Worm (Caenorhabditis elegans) whole organism, L3 larva: ENCODE data around the gene srx-14.

Source experiments
- ama-1 ChIP-seq: fragments of 150-350 bp; optimal IDR thresholded peaks from 2 replicates; lab custom pipeline; 2018
- ceh-16 ChIP-seq: sonication (generic microtip); optimal IDR thresholded peaks from 2 replicates; lab custom pipeline; 2017; ENCODE audit warnings: missing biosample characterization, missing genetic modification characterization
- ceh-28 ChIP-seq: fragments of 150-350 bp; optimal IDR thresholded peaks from 2 replicates; lab custom pipeline; 2014; ENCODE audit warnings: missing biosample characterization, missing genetic modification reagents, missing genetic modification characterization
- egl-27 ChIP-seq: sonication (generic microtip); optimal IDR thresholded peaks from 4 replicates; lab custom pipeline; 2017; ENCODE audit warnings: missing biosample characterization, missing genetic modification reagents, missing genetic modification characterization
- egl-5 ChIP-seq: fragments of 150-350 bp; optimal IDR thresholded peaks from 2 replicates; lab custom pipeline; 2017; ENCODE audit warnings: missing biosample characterization, missing genetic modification reagents, missing genetic modification characterization, inconsistent platforms
- elt-1 ChIP-seq: fragments of 150-350 bp; optimal IDR thresholded peaks from 2 replicates; lab custom pipeline; 2014; ENCODE audit warnings: missing biosample characterization, missing genetic modification characterization
- elt-3 ChIP-seq, 3 experiments: fragments of 150-350 bp in 1 of 3; sonication (generic microtip) in 2 of 3; optimal IDR thresholded peaks; 2 replicates in 2 of 3; 4 replicates in 1 of 3; lab custom pipeline; 2014 to 2017; ENCODE audit warnings: missing biosample characterization in 3 of 3, missing genetic modification characterization in 3 of 3
- eor-1 ChIP-seq, 2 experiments: fragments of 150-350 bp; optimal IDR thresholded peaks; 2 replicates each; lab custom pipeline; 2014 to 2018; ENCODE audit warnings: missing biosample characterization in 2 of 2, missing genetic modification characterization in 2 of 2
- fkh-10 ChIP-seq: sonication (generic microtip); optimal IDR thresholded peaks from 2 replicates; lab custom pipeline; 2017; ENCODE audit warnings: missing biosample characterization, missing genetic modification reagents, missing genetic modification characterization
- fkh-2 ChIP-seq: fragments of 150-350 bp; optimal IDR thresholded peaks from 2 replicates; lab custom pipeline; 2014; ENCODE audit warnings: missing biosample characterization, missing genetic modification reagents, missing genetic modification characterization
- fos-1 ChIP-seq: fragments of 150-350 bp; optimal IDR thresholded peaks from 2 replicates; lab custom pipeline; 2014; ENCODE audit warnings: missing biosample characterization, missing genetic modification characterization
- hmg-11 ChIP-seq: sonication (generic microtip); optimal IDR thresholded peaks from 2 replicates; lab custom pipeline; 2016; ENCODE audit warnings: missing genetic modification characterization, missing compliant biosample characterization
- lin-15B ChIP-seq: fragments of 150-350 bp; optimal IDR thresholded peaks from 2 replicates; lab custom pipeline; 2014; ENCODE audit warnings: missing biosample characterization, missing genetic modification characterization
- lin-39 ChIP-seq: fragments of 150-350 bp; optimal IDR thresholded peaks from 2 replicates; lab custom pipeline; 2018; ENCODE audit warnings: missing biosample characterization, missing genetic modification reagents, missing genetic modification characterization
- mdl-1 ChIP-seq: fragments of 150-350 bp; optimal IDR thresholded peaks from 2 replicates; lab custom pipeline; 2014; ENCODE audit warnings: missing biosample characterization, missing genetic modification characterization
- mml-1 ChIP-seq: fragments of 150-350 bp; sonication (generic microtip); optimal IDR thresholded peaks from 3 replicates; lab custom pipeline; 2014; ENCODE audit warnings: missing biosample characterization, missing genetic modification characterization
- nfya-1 ChIP-seq: sonication (generic microtip); optimal IDR thresholded peaks from 2 replicates; lab custom pipeline; 2017; ENCODE audit warnings: missing genetic modification characterization, mild to moderate bottlenecking, missing compliant biosample characterization, antibody characterized with exemption, moderate library complexity; ENCODE audit not compliant: insufficient read depth
- nhr-11 ChIP-seq: fragments of 150-350 bp; optimal IDR thresholded peaks from 2 replicates; lab custom pipeline; 2014; ENCODE audit warnings: missing biosample characterization, missing genetic modification characterization
- nhr-12 ChIP-seq: fragments of 150-350 bp; optimal IDR thresholded peaks from 2 replicates; lab custom pipeline; 2014; ENCODE audit warnings: missing biosample characterization, missing genetic modification characterization
- nhr-237 ChIP-seq: fragments of 150-350 bp; optimal IDR thresholded peaks from 2 replicates; lab custom pipeline; 2014; ENCODE audit warnings: missing biosample characterization, missing genetic modification characterization
- nhr-25 ChIP-seq: sonication (generic microtip); optimal IDR thresholded peaks from 2 replicates; lab custom pipeline; 2017; ENCODE audit warnings: missing biosample characterization, missing genetic modification characterization
- nhr-28 ChIP-seq: fragments of 150-350 bp; optimal IDR thresholded peaks from 2 replicates; lab custom pipeline; 2014; ENCODE audit warnings: missing biosample characterization, missing genetic modification characterization
- nhr-43 ChIP-seq: sonication (generic microtip); optimal IDR thresholded peaks from 2 replicates; lab custom pipeline; 2016; ENCODE audit warnings: mild to moderate bottlenecking, missing genetic modification characterization, missing compliant biosample characterization; ENCODE audit not compliant: poor library complexity, severe bottlenecking
- nhr-67 ChIP-seq: fragments of 150-350 bp; optimal IDR thresholded peaks from 2 replicates; lab custom pipeline; 2014; ENCODE audit warnings: missing biosample characterization, missing genetic modification characterization
- nhr-76 ChIP-seq: fragments of 150-350 bp; sonication (generic microtip); optimal IDR thresholded peaks from 5 replicates; lab custom pipeline; 2014; ENCODE audit warnings: missing biosample characterization, missing genetic modification characterization
- pha-4 ChIP-seq: fragments of 150-350 bp; optimal IDR thresholded peaks from 2 replicates; lab custom pipeline; 2014; ENCODE audit warnings: missing biosample characterization, missing genetic modification reagents, missing genetic modification characterization
- pqm-1 ChIP-seq: fragments of 150-350 bp; optimal IDR thresholded peaks from 2 replicates; lab custom pipeline; 2017; ENCODE audit warnings: missing biosample characterization, missing genetic modification characterization, inconsistent platforms
- sea-2 ChIP-seq: fragments of 150-350 bp; sonication (generic microtip); optimal IDR thresholded peaks from 4 replicates; lab custom pipeline; 2014; ENCODE audit warnings: missing biosample characterization, missing genetic modification reagents, missing genetic modification characterization
- skn-1 ChIP-seq: fragments of 150-350 bp; optimal IDR thresholded peaks from 2 replicates; lab custom pipeline; 2014; ENCODE audit warnings: missing biosample characterization, missing genetic modification characterization
- snpc-4 ChIP-seq: fragments of 150-350 bp; optimal IDR thresholded peaks from 2 replicates; lab custom pipeline; 2014; ENCODE audit warnings: missing biosample characterization, missing genetic modification characterization
- unc-39 ChIP-seq: sonication (generic microtip); optimal IDR thresholded peaks from 4 replicates; lab custom pipeline; 2017; ENCODE audit warnings: missing biosample characterization, missing genetic modification characterization
- unc-62 ChIP-seq: fragments of 150-350 bp; sonication (generic microtip); optimal IDR thresholded peaks from 4 replicates; lab custom pipeline; 2014; ENCODE audit warnings: missing biosample characterization, missing genetic modification reagents, missing genetic modification characterization
- zag-1 ChIP-seq: fragments of 150-350 bp; optimal IDR thresholded peaks from 2 replicates; lab custom pipeline; 2014; ENCODE audit warnings: missing biosample characterization, missing genetic modification characterization
- ztf-11 ChIP-seq: fragments of 150-350 bp; optimal IDR thresholded peaks from 2 replicates; lab custom pipeline; 2014; ENCODE audit warnings: missing biosample characterization, missing genetic modification characterization

srx-14 gene

ce11 chrIV:1126490-1126889 is 13.0 kb upstream of the srx-14 start, which contains the start of gene perm-2:
perm-2 (plus strand) TSS chrIV:1126790.
- TF ChIP-seq nfya-1 (tag; lab: Kevin White, UChicago) (no peak), pha-4 (tag; lab: Kevin White, UChicago) (no peak), elt-1 (tag; lab: Kevin White, UChicago) (no peak), nhr-237 (tag; lab: Kevin White, UChicago) (no peak), nhr-25 (tag; lab: Kevin White, UChicago) (no peak), ama-1 (lab: Kevin White, UChicago) (no peak)

ce11 chrIV:1124741-1125140 is 11.2 kb upstream of the srx-14 start, which contains the start of gene perm-4:
perm-4 (minus strand) TSS chrIV:1125107.
- no peak for TF ChIP-seq elt-3 (tag; optimal IDR thresholded peaks at IDR 0.05; lab: Kevin White, UChicago)

DNA sequence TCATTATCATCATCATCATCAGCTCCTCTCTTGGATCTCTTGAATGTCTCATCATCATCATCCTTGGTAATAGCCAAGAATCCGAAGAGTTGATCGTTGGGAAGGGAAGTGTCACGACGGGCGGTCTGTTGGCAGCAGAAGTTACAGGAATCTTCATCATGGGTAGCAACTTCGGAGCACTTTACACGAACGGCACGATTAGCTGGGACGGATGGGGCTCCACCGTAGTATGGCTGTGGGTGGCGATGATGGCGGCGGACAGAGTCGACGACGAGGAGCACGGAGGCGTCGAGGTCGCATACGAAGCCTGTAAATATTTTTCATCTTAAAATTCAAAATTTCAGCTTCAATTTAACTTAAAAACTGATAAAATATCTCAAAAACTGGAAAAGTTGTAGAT is 9.8 kb upstream of the srx-14 start:
- TF ChIP-seq nhr-237 (tag; lab: Kevin White, UChicago) (no peak), skn-1 (tag; lab: Kevin White, UChicago) (no peak), unc-39 (tag; lab: Kevin White, UChicago) (no peak), nhr-76 (no peak), snpc-4 (no peak), hmg-11 (tag; lab: Kevin White, UChicago) (no peak), egl-27 (tag; lab: Kevin White, UChicago) (no peak), ztf-11 (tag; lab: Kevin White, UChicago) (no peak), fos-1 (no peak), lin-15B (tag; lab: Kevin White, UChicago) (no peak), pha-4 (tag; lab: Kevin White, UChicago) (no peak), elt-1 (tag; lab: Kevin White, UChicago) (no peak), fkh-10 (no peak), zag-1 (tag; lab: Kevin White, UChicago) (no peak), mdl-1 (tag; lab: Kevin White, UChicago) (no peak), lin-39 (tag; lab: Kevin White, UChicago) (no peak), mml-1 (tag; lab: Kevin White, UChicago) (no peak)
- TF ChIP-seq, all 47 proteins: peak for 0

ce11 chrIV:1121511-1121910 is 8.0 kb upstream of the srx-14 start:
- no peak for TF ChIP-seq nhr-67 (tag; lab: Kevin White, UChicago)
- TF ChIP-seq fos-1: no peak
- TF ChIP-seq nhr-12: no peak

DNA sequence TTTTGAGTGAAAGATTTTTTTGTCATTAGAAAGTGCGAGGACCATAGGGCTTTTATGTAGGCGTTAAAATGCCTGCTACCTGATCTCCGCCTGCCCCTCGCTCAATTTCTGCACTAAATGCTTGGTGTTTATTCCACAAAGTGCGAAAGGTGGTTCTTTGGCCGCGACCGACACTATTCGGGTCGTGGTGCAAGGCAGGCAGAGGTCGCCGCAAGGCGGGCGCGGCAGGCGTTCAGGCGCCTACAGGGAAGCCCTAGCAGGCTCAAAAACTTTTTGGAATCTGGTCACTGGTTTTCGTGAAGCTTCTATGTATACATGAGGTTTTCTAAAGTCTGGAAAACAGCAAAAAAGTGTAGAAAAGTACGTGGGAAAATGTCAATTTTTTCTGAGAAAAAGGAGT is 7.3 kb upstream of the srx-14 start:
- TF ChIP-seq eor-1 (tag; optimal IDR thresholded peaks at IDR 0.05; lab: Kevin White, UChicago) (no peak), snpc-4 (no peak), elt-1 (tag; lab: Kevin White, UChicago) (no peak), sea-2 (GFP tag; lab: Kevin White, UChicago) (no peak), pha-4 (tag; lab: Kevin White, UChicago) (no peak), elt-3 (tag; optimal IDR thresholded peaks at IDR 0.05; lab: Kevin White, UChicago) (no peak), egl-5 (tag; lab: Kevin White, UChicago) (no peak), fkh-2 (tag; lab: Kevin White, UChicago) (no peak), fos-1 (no peak), nhr-25 (tag; lab: Kevin White, UChicago) (no peak), lin-39 (tag; lab: Kevin White, UChicago) (no peak), nhr-67 (tag; lab: Kevin White, UChicago) (no peak), egl-27 (tag; lab: Kevin White, UChicago) (no peak), ceh-16 (tag; lab: Kevin White, UChicago) (no peak)

- no peak for TF ChIP-seq ceh-28
- no peak for TF ChIP-seq egl-27 (tag; lab: Kevin White, UChicago)
- TF ChIP-seq unc-39 (tag; lab: Kevin White, UChicago): no peak
- TF ChIP-seq sea-2 (GFP tag; lab: Kevin White, UChicago): no peak
- no peak for TF ChIP-seq nhr-43 (tag; lab: Kevin White, UChicago)
- no peak for TF ChIP-seq unc-62
- TF ChIP-seq nhr-11 (tag; lab: Kevin White, UChicago): no peak
- no peak for TF ChIP-seq elt-1 (tag; lab: Kevin White, UChicago)
- TF ChIP-seq nhr-28 (tag; lab: Kevin White, UChicago): no peak
- TF ChIP-seq mdl-1 (tag; lab: Kevin White, UChicago): no peak
- no peak for TF ChIP-seq nfya-1 (tag; lab: Kevin White, UChicago)
- no peak for TF ChIP-seq pqm-1 (tag; lab: Kevin White, UChicago)
- TF ChIP-seq fos-1: no peak
Measured at ce11 chrIV:1118566-1118965, 5.0 kb upstream of the srx-14 start, which contains the start of gene srx-13. srx-13 (minus strand) TSS chrIV:1118666.
